Fruit fly (Drosophila melanogaster) whole organism: ENCODE results near the gene CG17005.

Experiments
- CG8478 ChIP-seq: fragments of >200 bp; optimal IDR thresholded peaks from 2 replicates; lab custom pipeline; 2018; ENCODE audit warnings: inconsistent platforms
- Dll ChIP-seq: fragments of >200 bp; optimal IDR thresholded peaks from 2 replicates; lab custom pipeline; 2017
- psq ChIP-seq: fragments of >200 bp; optimal IDR thresholded peaks from 2 replicates; lab custom pipeline; 2017

DNA sequence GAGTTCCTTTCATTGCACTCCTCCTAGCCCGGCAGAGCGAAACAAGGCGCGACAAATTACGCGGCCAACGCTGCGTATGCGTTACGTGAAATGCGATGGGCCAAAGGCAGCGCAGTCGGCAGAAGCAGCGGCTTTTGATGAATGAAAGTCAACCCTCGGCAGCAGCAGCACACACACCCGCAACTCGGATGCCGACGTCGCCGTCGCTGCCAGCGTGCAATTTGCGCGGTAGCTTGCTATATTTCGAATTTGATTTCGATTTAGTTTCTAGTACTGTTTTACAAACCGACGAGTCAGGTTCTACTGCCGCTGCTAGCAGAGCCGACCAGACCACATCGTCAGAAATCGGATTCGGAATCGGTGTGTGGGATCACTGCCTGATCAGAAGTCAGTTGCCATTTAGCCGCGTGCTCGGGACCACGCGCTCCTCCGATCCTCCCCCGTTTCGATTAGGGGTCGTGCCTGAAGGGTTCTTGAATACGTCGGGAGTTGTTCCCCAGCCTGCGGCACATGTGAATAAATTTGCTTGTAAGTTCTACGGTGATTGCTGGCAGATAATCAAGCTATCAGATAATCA, 5.8 kb downstream of the CG17005 start, which contains the start of gene Eaat1:
- TF ChIP-seq psq (no peak), CG8478 (lab: Kevin White, UChicago) (no peak), Dll (no peak)
